Fruit fly (Drosophila melanogaster) S2 (cell line): ENCODE results near the gene Veneno.
A peak's percentile ranks its signal among the peaks of the same experiment; 100 is the strongest.

Experiments used
- CG8478 ChIP-seq: fragments of >200 bp; optimal IDR thresholded peaks from 2 replicates; lab custom pipeline; 2018
- CTCF ChIP-seq, 2 experiments: fragments of >200 bp; optimal IDR thresholded peaks; 2 replicates each; lab custom pipeline; 2018

The Veneno gene

dm6 chr3R:8317215-8317614 is 45.1 kb downstream of the Veneno start, which contains the start of gene Ctr1B:
Ctr1B (plus strand) TSS chr3R:8317612.
- TF ChIP-seq CTCF (optimal IDR thresholded peaks at IDR 0.05; lab: Kevin White, UChicago) (no peak), CG8478 (lab: Kevin White, UChicago) (no peak)

- TF ChIP-seq CG8478 (lab: Kevin White, UChicago) (no peak), CTCF (optimal IDR thresholded peaks at IDR 0.05; lab: Kevin White, UChicago) (peak; percentile 48 to 60)
Measured at dm6 chr3R:8316344-8317105, 45.8 kb downstream of the Veneno start, which contains the start of gene Coq2. Coq2 (minus strand) TSS chr3R:8316543.

DNA sequence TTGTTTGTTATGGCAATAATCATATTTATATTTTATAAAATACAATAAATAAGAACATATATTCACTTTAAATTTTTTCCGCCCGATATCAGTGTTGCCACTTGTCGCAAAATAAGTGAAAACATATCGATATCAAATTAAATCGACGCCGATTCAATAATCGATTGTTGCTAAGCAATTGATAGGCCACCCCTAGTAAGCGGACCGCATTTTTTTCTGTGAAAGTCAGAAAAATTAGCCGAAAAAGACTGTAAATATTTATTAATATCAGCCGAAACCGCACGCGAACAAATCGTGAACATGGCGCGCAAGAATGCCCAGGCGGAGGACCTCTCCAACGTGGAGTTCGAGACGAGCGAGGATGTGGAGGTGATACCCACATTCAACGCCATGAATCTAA is 49.3 kb downstream of the Veneno start, which contains the start of gene CG7483:
TSS of gene CG7483 (plus strand) at position 171 of the 400 bp plus-strand sequence.
- no peak for TF ChIP-seq CTCF (optimal IDR thresholded peaks at IDR 0.05; lab: Kevin White, UChicago)
- no peak for TF ChIP-seq CG8478 (lab: Kevin White, UChicago)

DNA sequence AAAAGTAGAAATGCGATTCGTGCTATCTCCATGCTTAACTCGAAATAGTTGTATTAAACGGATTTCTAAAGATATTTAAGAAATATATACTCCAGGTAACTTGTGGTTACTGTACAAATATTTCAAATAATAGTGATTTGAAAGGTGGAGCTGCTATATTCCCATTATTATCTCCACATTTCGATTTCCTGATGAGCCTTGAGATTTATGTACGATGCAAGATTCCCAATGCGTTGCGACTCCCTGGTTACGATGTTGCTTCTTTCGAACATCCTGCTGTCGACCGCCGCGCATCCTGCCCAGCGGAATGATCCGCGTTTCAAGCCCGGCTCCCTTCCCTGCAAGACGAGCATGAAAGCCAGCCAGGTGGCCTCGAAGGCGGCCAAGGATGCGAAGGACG is 50.3 kb downstream of the Veneno start, which contains the start of the genes CG11694 and CG11698:
TSS of gene CG11694 (minus strand) at position 101 of the 400 bp plus-strand sequence.
TSS of gene CG11698 (plus strand) at position 152 of the 400 bp plus-strand sequence.
- TF ChIP-seq CG8478 (lab: Kevin White, UChicago) (no peak), CTCF (optimal IDR thresholded peaks at IDR 0.05; lab: Kevin White, UChicago) (no peak)

DNA sequence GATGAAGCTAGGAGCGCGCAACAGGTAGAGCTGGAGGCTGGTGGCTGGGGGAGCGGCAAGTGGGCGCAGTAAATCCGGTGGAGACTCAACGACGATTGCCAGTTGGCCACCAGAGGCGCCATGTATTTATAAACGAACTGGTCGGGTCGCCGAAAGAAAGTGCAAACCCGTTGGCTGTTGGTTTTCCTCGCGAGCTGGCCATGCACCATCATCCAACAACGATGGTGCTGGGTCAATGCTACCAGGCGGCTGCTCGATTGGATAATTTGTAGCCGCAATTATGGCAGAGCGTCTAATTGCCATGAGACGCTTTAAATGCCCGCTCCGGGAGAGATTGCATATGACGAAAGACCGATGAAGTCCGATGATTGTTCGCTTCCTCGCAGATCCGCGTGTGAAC is 51.7 kb downstream of the Veneno start, which contains the start of gene CG11693:
TSS of gene CG11693 (minus strand) at position 101 of the 400 bp plus-strand sequence.
- TF ChIP-seq CTCF (optimal IDR thresholded peaks at IDR 0.05; lab: Kevin White, UChicago) (no peak), CG8478 (lab: Kevin White, UChicago) (no peak)
